ENCODE assay signal across 1 fruit fly cellular context in the genomic region with DNA sequence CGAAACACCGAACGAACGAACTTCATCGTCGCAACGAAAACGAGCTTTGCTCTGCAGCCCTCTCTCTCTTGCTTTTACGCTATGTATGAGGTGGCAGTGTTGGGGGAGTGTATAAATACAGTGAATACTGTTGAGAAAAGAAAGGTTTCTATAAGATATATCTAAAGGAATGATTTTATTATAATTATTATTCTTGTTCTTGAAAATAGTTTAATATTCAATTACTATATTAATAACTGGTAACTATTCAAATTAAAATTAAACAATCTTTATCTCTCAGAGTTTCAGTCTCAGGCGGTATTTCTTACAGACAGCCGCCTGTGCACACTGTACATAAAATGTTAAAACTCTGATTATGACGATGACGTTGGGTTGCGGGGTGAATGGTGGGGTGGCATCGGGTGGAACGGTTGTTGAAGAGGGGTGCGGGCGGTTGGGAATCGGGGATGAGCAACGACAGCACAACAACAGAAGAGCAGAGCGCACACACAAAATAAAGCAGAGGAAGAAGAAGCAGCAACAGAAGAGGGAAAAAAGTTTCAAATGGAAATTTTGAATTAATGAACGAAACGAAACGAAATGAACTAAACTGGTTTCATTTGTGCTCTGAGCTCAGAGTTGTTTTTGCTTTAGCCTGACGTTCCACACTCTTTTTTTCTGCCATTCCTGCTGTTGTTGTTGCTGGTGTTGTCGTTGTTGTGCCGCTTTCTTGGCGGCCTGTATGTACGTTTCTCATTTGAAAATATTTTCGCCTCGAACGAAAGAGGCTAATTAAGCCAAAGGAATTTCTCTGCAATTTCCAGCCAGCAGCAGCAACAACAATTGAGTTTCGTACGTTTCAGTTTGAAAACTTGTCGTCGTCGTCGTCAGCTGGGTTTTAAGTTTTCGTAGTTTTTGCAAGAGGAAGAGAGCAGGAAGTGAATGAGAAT.
TF ChIP-seq lines count a peak whose summit lies in the region.

No protein-coding gene starts in this region.

TF ChIP-seq in whole organism, embryonic, 481 proteins besides CTCF, POLR2A, EP300 and RAD21 (continued from another document and continues in another):
- TF ChIP-seq fd102C (GFP tag; optimal IDR thresholded peaks at IDR 0.05; lab: Kevin White, UChicago), result peak; percentile 42
- TF ChIP-seq CG12391 (tag; optimal IDR thresholded peaks at IDR 0.05; lab: Kevin White, UChicago), result peak; percentile 99
- TF ChIP-seq tll (GFP tag; optimal IDR thresholded peaks at IDR 0.05; lab: Kevin White, UChicago), result no peak
- TF ChIP-seq exex (tag; optimal IDR thresholded peaks at IDR 0.05; lab: Kevin White, UChicago), result peak; percentile 94
- peak; percentile 98 for TF ChIP-seq Xbp1 (GFP tag; optimal IDR thresholded peaks at IDR 0.05; lab: Kevin White, UChicago)
- peak; percentile 99 for TF ChIP-seq gem (tag; optimal IDR thresholded peaks at IDR 0.05; lab: Kevin White, UChicago)
- peak; percentile 99 for TF ChIP-seq abd-A (tag; optimal IDR thresholded peaks at IDR 0.05; lab: Kevin White, UChicago)
- no peak for TF ChIP-seq CG34224 (GFP tag; IDR thresholded peaks at IDR 0.05; lab: Robert Waterston, UW; ENCODE audit: partially characterized antibody)
- TF ChIP-seq slou (GFP tag; optimal IDR thresholded peaks at IDR 0.05; lab: Kevin White, UChicago), result peak; percentile 94
- TF ChIP-seq kah (GFP tag; optimal IDR thresholded peaks at IDR 0.05; lab: Kevin White, UChicago), result peak; percentile 91
- no peak for TF ChIP-seq al (GFP tag; IDR thresholded peaks at IDR 0.05; lab: Robert Waterston, UW)
- peak; percentile 15 for TF ChIP-seq CG12236 (GFP tag; optimal IDR thresholded peaks at IDR 0.05; lab: Kevin White, UChicago)
- TF ChIP-seq pum (GFP tag; optimal IDR thresholded peaks at IDR 0.05; lab: Kevin White, UChicago), result peak; percentile 79
- TF ChIP-seq Poxn (GFP tag; IDR thresholded peaks at IDR 0.05; lab: Robert Waterston, UW), result no peak
- TF ChIP-seq D19B (GFP tag; optimal IDR thresholded peaks at IDR 0.05; lab: Kevin White, UChicago), result peak; percentile 92
- no peak for TF ChIP-seq CG3726 (GFP tag; IDR thresholded peaks at IDR 0.05; lab: Robert Waterston, UW)
- peak; percentile 99 for TF ChIP-seq nmo (GFP tag; optimal IDR thresholded peaks at IDR 0.05; lab: Kevin White, UChicago)
- peak; percentile 65 for TF ChIP-seq Sry-β (GFP tag; optimal IDR thresholded peaks at IDR 0.05; lab: Kevin White, UChicago)
- TF ChIP-seq Rfx (GFP tag; IDR thresholded peaks at IDR 0.05; lab: Robert Waterston, UW), result no peak
- peak; percentile 48 for TF ChIP-seq emc (GFP tag; optimal IDR thresholded peaks at IDR 0.05; lab: Kevin White, UChicago)
- peak; percentile 99 for TF ChIP-seq Sox102F (GFP tag; optimal IDR thresholded peaks at IDR 0.05; lab: Kevin White, UChicago)
- TF ChIP-seq CG9876 (GFP tag; optimal IDR thresholded peaks at IDR 0.05; lab: Kevin White, UChicago), result peak; percentile 61
- TF ChIP-seq CG1792 (GFP tag; optimal IDR thresholded peaks at IDR 0.05; lab: Kevin White, UChicago), result peak; percentile 51
- TF ChIP-seq dan (GFP tag; IDR thresholded peaks at IDR 0.05; lab: Robert Waterston, UW), result no peak
- TF ChIP-seq ham (GFP tag; IDR thresholded peaks at IDR 0.05; lab: Robert Waterston, UW), result no peak
- no peak for TF ChIP-seq Dip2 (GFP tag; IDR thresholded peaks at IDR 0.05; lab: Robert Waterston, UW)
- TF ChIP-seq CG2875 (GFP tag; optimal IDR thresholded peaks at IDR 0.05; lab: Kevin White, UChicago), result peak; percentile 96
- no peak for TF ChIP-seq Dbx (GFP tag; IDR thresholded peaks at IDR 0.05; lab: Robert Waterston, UW)
- TF ChIP-seq dati (GFP tag; IDR thresholded peaks at IDR 0.05; lab: Robert Waterston, UW), result no peak
- TF ChIP-seq CG17802 (tag; optimal IDR thresholded peaks at IDR 0.05; lab: Kevin White, UChicago), result peak; percentile 87
- peak; percentile 88 for TF ChIP-seq CG4854 (GFP tag; optimal IDR thresholded peaks at IDR 0.05; lab: Kevin White, UChicago)
- TF ChIP-seq CG11456 (GFP tag; IDR thresholded peaks at IDR 0.05; lab: Robert Waterston, UW), result no peak
- no peak for TF ChIP-seq CG11696 (GFP tag; IDR thresholded peaks at IDR 0.05; lab: Robert Waterston, UW)
- peak; percentile 97 for TF ChIP-seq Med (GFP tag; lab: Kevin White, UChicago)
- TF ChIP-seq NK7.1 (GFP tag; optimal IDR thresholded peaks at IDR 0.05; lab: Kevin White, UChicago), result peak; percentile 41
- no peak for TF ChIP-seq CG42726 (GFP tag; IDR thresholded peaks at IDR 0.05; lab: Robert Waterston, UW; ENCODE audit: partially characterized antibody)
- TF ChIP-seq CG17359 (tag; optimal IDR thresholded peaks at IDR 0.05; lab: Kevin White, UChicago), result peak; percentile 99
- no peak for TF ChIP-seq CG17328 (GFP tag; IDR thresholded peaks at IDR 0.05; lab: Robert Waterston, UW)
- TF ChIP-seq zen2 (GFP tag; IDR thresholded peaks at IDR 0.05; lab: Robert Waterston, UW; ENCODE audit: partially characterized antibody), result no peak
- peak in 1 of 2 experiments; percentile 65 for TF ChIP-seq crp (GFP tag; optimal IDR thresholded peaks at IDR 0.05; lab: Kevin White, UChicago)
- no peak for TF ChIP-seq Bgb (GFP tag; IDR thresholded peaks at IDR 0.05; lab: Robert Waterston, UW; ENCODE audit: partially characterized antibody)
- no peak for TF ChIP-seq Adf1 (GFP tag; IDR thresholded peaks at IDR 0.05; lab: Robert Waterston, UW)
- TF ChIP-seq ash1 (GFP tag; optimal IDR thresholded peaks at IDR 0.05; lab: Kevin White, UChicago), result peak; percentile 81
- no peak for TF ChIP-seq ato (GFP tag; IDR thresholded peaks at IDR 0.05; lab: Robert Waterston, UW; ENCODE audit: partially characterized antibody)
- TF ChIP-seq CG5245 (GFP tag; optimal IDR thresholded peaks at IDR 0.05; lab: Kevin White, UChicago), result peak; percentile 95
- TF ChIP-seq CG1832 (GFP tag; optimal IDR thresholded peaks at IDR 0.05; lab: Kevin White, UChicago), result no peak
- peak; percentile 96 for TF ChIP-seq CG1233 (GFP tag; optimal IDR thresholded peaks at IDR 0.05; lab: Kevin White, UChicago)
- peak; percentile 24 for TF ChIP-seq Elba2 (GFP tag; optimal IDR thresholded peaks at IDR 0.05; lab: Kevin White, UChicago)
- peak; percentile 95 for TF ChIP-seq trem (tag; optimal IDR thresholded peaks at IDR 0.05; lab: Kevin White, UChicago)
- no peak for TF ChIP-seq aop (GFP tag; IDR thresholded peaks at IDR 0.05; lab: Robert Waterston, UW)
- peak; percentile 88 for TF ChIP-seq CG10274 (GFP tag; optimal IDR thresholded peaks at IDR 0.05; lab: Kevin White, UChicago)
- TF ChIP-seq sug (tag; optimal IDR thresholded peaks at IDR 0.05; lab: Kevin White, UChicago), result peak; percentile 94
- TF ChIP-seq CG14050 (GFP tag; IDR thresholded peaks at IDR 0.05; lab: Robert Waterston, UW), result no peak
- no peak for TF ChIP-seq mld (GFP tag; IDR thresholded peaks at IDR 0.05; lab: Robert Waterston, UW; ENCODE audit: partially characterized antibody)
- peak in 1 of 2 experiments; percentile 97 for TF ChIP-seq Eip74EF (GFP tag; optimal IDR thresholded peaks at IDR 0.05; lab: Kevin White, UChicago)
- TF ChIP-seq jing (GFP tag; optimal IDR thresholded peaks at IDR 0.05; lab: Kevin White, UChicago), result peak; percentile 89
- TF ChIP-seq crol (GFP tag; IDR thresholded peaks at IDR 0.05; lab: Robert Waterston, UW), result no peak
- TF ChIP-seq CG15011 (GFP tag; optimal IDR thresholded peaks at IDR 0.05; lab: Kevin White, UChicago), result peak; percentile 97
- no peak for TF ChIP-seq ro (GFP tag; IDR thresholded peaks at IDR 0.05; lab: Robert Waterston, UW)
- peak; percentile 98 for TF ChIP-seq tin (GFP tag; optimal IDR thresholded peaks at IDR 0.05; lab: Kevin White, UChicago)
- TF ChIP-seq Nf-YB (GFP tag; optimal IDR thresholded peaks at IDR 0.05; lab: Kevin White, UChicago), result peak; percentile 89
- TF ChIP-seq Sry-δ (GFP tag; optimal IDR thresholded peaks at IDR 0.05; lab: Kevin White, UChicago), result no peak
- peak; percentile 74 for TF ChIP-seq CG13624 (GFP tag; optimal IDR thresholded peaks at IDR 0.05; lab: Kevin White, UChicago)
- peak; percentile 43 for TF ChIP-seq Hey (tag; optimal IDR thresholded peaks at IDR 0.05; lab: Kevin White, UChicago)
- TF ChIP-seq onecut (GFP tag; IDR thresholded peaks at IDR 0.05; lab: Robert Waterston, UW), result peak; percentile 94
- peak; percentile 66 for TF ChIP-seq CG3995 (GFP tag; optimal IDR thresholded peaks at IDR 0.05; lab: Kevin White, UChicago)
- peak; percentile 84 for TF ChIP-seq Hsf (GFP tag; optimal IDR thresholded peaks at IDR 0.05; lab: Kevin White, UChicago)
- no peak for TF ChIP-seq Hr39 (optimal IDR thresholded peaks at IDR 0.05; lab: Kevin White, UChicago)
- peak; percentile 99 for TF ChIP-seq CG12769 (tag; optimal IDR thresholded peaks at IDR 0.05; lab: Kevin White, UChicago)
- no peak for TF ChIP-seq dm (GFP tag; optimal IDR thresholded peaks at IDR 0.05; lab: Kevin White, UChicago)
- TF ChIP-seq Tbp (GFP tag; optimal IDR thresholded peaks at IDR 0.05; lab: Kevin White, UChicago), result no peak
- TF ChIP-seq CG4360 (GFP tag; IDR thresholded peaks at IDR 0.05; lab: Robert Waterston, UW), result no peak
- no peak for TF ChIP-seq lov (optimal IDR thresholded peaks at IDR 0.05; lab: Kevin White, UChicago)
- no peak for TF ChIP-seq lov (GFP tag; IDR thresholded peaks at IDR 0.05; lab: Robert Waterston, UW)
- peak; percentile 97 for TF ChIP-seq fd3F (GFP tag; optimal IDR thresholded peaks at IDR 0.05; lab: Kevin White, UChicago)
- peak; percentile 92 for TF ChIP-seq pfk (GFP tag; optimal IDR thresholded peaks at IDR 0.05; lab: Kevin White, UChicago)
- peak; percentile 94 for TF ChIP-seq cato (GFP tag; optimal IDR thresholded peaks at IDR 0.05; lab: Kevin White, UChicago; ENCODE audit: borderline replicate concordance)
- TF ChIP-seq BtbVII (GFP tag; optimal IDR thresholded peaks at IDR 0.05; lab: Kevin White, UChicago), result peak; percentile 98
- no peak for TF ChIP-seq NFAT (GFP tag; IDR thresholded peaks at IDR 0.05; lab: Robert Waterston, UW)
- peak; percentile 87 for TF ChIP-seq CG6654 (GFP tag; optimal IDR thresholded peaks at IDR 0.05; lab: Kevin White, UChicago)
- TF ChIP-seq croc (GFP tag; conservative IDR thresholded peaks at IDR 0.05; lab: Robert Waterston, UW), result peak; percentile 97
- peak; percentile 90 for TF ChIP-seq CG4707 (GFP tag; optimal IDR thresholded peaks at IDR 0.05; lab: Kevin White, UChicago)
- TF ChIP-seq twi (tag; optimal IDR thresholded peaks at IDR 0.05; lab: Kevin White, UChicago), result peak; percentile 94
- TF ChIP-seq hth (optimal IDR thresholded peaks at IDR 0.05; lab: Kevin White, UChicago), result no peak
- peak; percentile 98 for TF ChIP-seq ind (GFP tag; optimal IDR thresholded peaks at IDR 0.05; lab: Kevin White, UChicago)
- peak; percentile 92 to 99 for TF ChIP-seq bsh (GFP tag; optimal IDR thresholded peaks at IDR 0.05; lab: Kevin White, UChicago)
- TF ChIP-seq knrl (GFP tag; IDR thresholded peaks at IDR 0.05; lab: Robert Waterston, UW; ENCODE audit: partially characterized antibody), result no peak
- peak; percentile 77 for TF ChIP-seq TFAM (GFP tag; optimal IDR thresholded peaks at IDR 0.05; lab: Kevin White, UChicago)
- no peak for TF ChIP-seq stc (GFP tag; IDR thresholded peaks at IDR 0.05; lab: Robert Waterston, UW)
- peak; percentile 96 for TF ChIP-seq salm (tag; optimal IDR thresholded peaks at IDR 0.05; lab: Kevin White, UChicago)
- TF ChIP-seq Mrtf (GFP tag; IDR thresholded peaks at IDR 0.05; lab: Robert Waterston, UW), result no peak
- peak; percentile 96 for TF ChIP-seq Asciz (GFP tag; optimal IDR thresholded peaks at IDR 0.05; lab: Kevin White, UChicago)
- TF ChIP-seq Doc3 (GFP tag; IDR thresholded peaks at IDR 0.05; lab: Robert Waterston, UW; ENCODE audit: partially characterized antibody), result no peak
- no peak for TF ChIP-seq ERR (GFP tag; optimal IDR thresholded peaks at IDR 0.05; lab: Kevin White, UChicago)
- TF ChIP-seq seq (GFP tag; IDR thresholded peaks at IDR 0.05; lab: Robert Waterston, UW), result no peak
- no peak for TF ChIP-seq CG5953 (GFP tag; IDR thresholded peaks at IDR 0.05; lab: Robert Waterston, UW)
- peak; percentile 54 for TF ChIP-seq maf-S (GFP tag; optimal IDR thresholded peaks at IDR 0.05; lab: Kevin White, UChicago)
- peak; percentile 94 for TF ChIP-seq CG9437 (GFP tag; optimal IDR thresholded peaks at IDR 0.05; lab: Kevin White, UChicago)
- peak; percentile 97 for TF ChIP-seq D19A (tag; optimal IDR thresholded peaks at IDR 0.05; lab: Kevin White, UChicago)
- peak; percentile 76 for TF ChIP-seq mirr (GFP tag; optimal IDR thresholded peaks at IDR 0.05; lab: Kevin White, UChicago)
- peak; percentile 95 for TF ChIP-seq lbe (GFP tag; optimal IDR thresholded peaks at IDR 0.05; lab: Kevin White, UChicago)
- TF ChIP-seq ab (GFP tag; optimal IDR thresholded peaks at IDR 0.05; lab: Kevin White, UChicago), result peak; percentile 54
- no peak for TF ChIP-seq Taf1 (GFP tag; IDR thresholded peaks at IDR 0.05; lab: Robert Waterston, UW)
- peak; percentile 93 for TF ChIP-seq CG7357 (GFP tag; IDR thresholded peaks at IDR 0.05; lab: Robert Waterston, UW)
- no peak for TF ChIP-seq CG16813 (GFP tag; IDR thresholded peaks at IDR 0.05; lab: Robert Waterston, UW; ENCODE audit: partially characterized antibody)
- peak; percentile 94 for TF ChIP-seq CG2120 (GFP tag; optimal IDR thresholded peaks at IDR 0.05; lab: Kevin White, UChicago)
- TF ChIP-seq gt (GFP tag; IDR thresholded peaks at IDR 0.05; lab: Robert Waterston, UW), result no peak
- TF ChIP-seq CG31441 (GFP tag; IDR thresholded peaks at IDR 0.05; lab: Robert Waterston, UW), result no peak
- TF ChIP-seq Kr (GFP tag; optimal IDR thresholded peaks at IDR 0.05; lab: Kevin White, UChicago), result peak; percentile 58
- TF ChIP-seq CG9797 (GFP tag; optimal IDR thresholded peaks at IDR 0.05; lab: Kevin White, UChicago), result peak; percentile 45
- peak; percentile 97 for TF ChIP-seq CG6272 (GFP tag; IDR thresholded peaks at IDR 0.05; lab: Robert Waterston, UW)
- peak; percentile 91 for TF ChIP-seq CG12071 (GFP tag; optimal IDR thresholded peaks at IDR 0.05; lab: Kevin White, UChicago)
- peak; percentile 96 for TF ChIP-seq CG13775 (GFP tag; optimal IDR thresholded peaks at IDR 0.05; lab: Kevin White, UChicago)
- TF ChIP-seq CG12659 (GFP tag; optimal IDR thresholded peaks at IDR 0.05; lab: Kevin White, UChicago), result peak; percentile 98
- TF ChIP-seq CG34422 (GFP tag; IDR thresholded peaks at IDR 0.05; lab: Robert Waterston, UW), result no peak
- no peak for TF ChIP-seq CG2199 (GFP tag; IDR thresholded peaks at IDR 0.05; lab: Robert Waterston, UW)
- TF ChIP-seq Dfd (GFP tag; optimal IDR thresholded peaks at IDR 0.05; lab: Kevin White, UChicago), result no peak
- TF ChIP-seq z (GFP tag; IDR thresholded peaks at IDR 0.05; lab: Robert Waterston, UW), result no peak
- no peak for TF ChIP-seq CG14441 (GFP tag; IDR thresholded peaks at IDR 0.05; lab: Robert Waterston, UW)
- peak; percentile 85 for TF ChIP-seq Mad (GFP tag; optimal IDR thresholded peaks at IDR 0.05; lab: Kevin White, UChicago)
- peak; percentile 97 for TF ChIP-seq CG4328 (GFP tag; optimal IDR thresholded peaks at IDR 0.05; lab: Kevin White, UChicago)
- peak; percentile 87 for TF ChIP-seq Jarid2 (GFP tag; optimal IDR thresholded peaks at IDR 0.05; lab: Kevin White, UChicago)
- no peak for TF ChIP-seq disco-r (GFP tag; optimal IDR thresholded peaks at IDR 0.05; lab: Kevin White, UChicago)
